Fruit fly (Drosophila melanogaster) whole organism, adult: ENCODE measurements around the gene mirr.

Source experiments
- CG11617 ChIP-seq: fragments of 200-800 bp; sonication (Bioruptor generic); optimal IDR thresholded peaks from 2 replicates; lab custom pipeline; 2017; ENCODE audit warnings: mild to moderate bottlenecking, missing biosample characterization, missing genetic modification reagents, missing genetic modification characterization
- CG12768 ChIP-seq: fragments of 200-800 bp; sonication (Bioruptor generic); optimal IDR thresholded peaks from 2 replicates; lab custom pipeline; 2017; ENCODE audit warnings: missing biosample characterization, missing genetic modification characterization, mild to moderate bottlenecking, moderate library complexity, missing genetic modification reagents
- CG14711 ChIP-seq: fragments of 200-800 bp; sonication (Bioruptor generic); optimal IDR thresholded peaks from 2 replicates; lab custom pipeline; 2018; ENCODE audit warnings: missing biosample characterization, mild to moderate bottlenecking, missing genetic modification characterization, moderate library complexity
- CG1620 ChIP-seq: fragments of 200-800 bp; sonication (Bioruptor generic); optimal IDR thresholded peaks from 2 replicates; lab custom pipeline; 2016; ENCODE audit warnings: missing biosample characterization, missing genetic modification characterization
- CG33017 ChIP-seq: fragments of 200-800 bp; sonication (Bioruptor generic); optimal IDR thresholded peaks from 2 replicates; lab custom pipeline; 2018; ENCODE audit warnings: missing biosample characterization, mild to moderate bottlenecking, missing genetic modification characterization, moderate library complexity
- CG5204 ChIP-seq: fragments of 200-800 bp; sonication (Bioruptor generic); optimal IDR thresholded peaks from 2 replicates; lab custom pipeline; 2016; ENCODE audit warnings: missing biosample characterization, missing genetic modification characterization
- CG7045 ChIP-seq: fragments of 200-800 bp; sonication (Bioruptor generic); optimal IDR thresholded peaks from 2 replicates; lab custom pipeline; 2017; ENCODE audit warnings: missing biosample characterization, mild to moderate bottlenecking, missing genetic modification characterization
- CG7101 ChIP-seq: fragments of 200-800 bp; sonication (Bioruptor generic); optimal IDR thresholded peaks from 2 replicates; lab custom pipeline; 2018; ENCODE audit warnings: missing biosample characterization, mild to moderate bottlenecking, missing genetic modification characterization, moderate library complexity
- Clk ChIP-seq: fragments of 200-800 bp; sonication (Bioruptor generic); optimal IDR thresholded peaks from 2 replicates; lab custom pipeline; 2017; ENCODE audit warnings: missing biosample characterization, missing genetic modification characterization
- Crg-1 ChIP-seq: fragments of 200-800 bp; sonication (Bioruptor generic); optimal IDR thresholded peaks from 2 replicates; lab custom pipeline; 2016; ENCODE audit warnings: missing biosample characterization, missing genetic modification characterization
- Hr96 ChIP-seq: fragments of 200-800 bp; sonication (Bioruptor generic); optimal IDR thresholded peaks from 2 replicates; lab custom pipeline; 2016; ENCODE audit warnings: missing biosample characterization, missing genetic modification characterization
- Mnt ChIP-seq: fragments of 200-800 bp; sonication (Bioruptor generic); optimal IDR thresholded peaks from 2 replicates; lab custom pipeline; 2016; ENCODE audit warnings: missing biosample characterization, mild to moderate bottlenecking, missing genetic modification characterization
- bab1 ChIP-seq: fragments of 200-800 bp; sonication (Bioruptor generic); optimal IDR thresholded peaks from 3 replicates; lab custom pipeline; 2019; ENCODE audit warnings: missing biosample characterization, mild to moderate bottlenecking, missing genetic modification characterization, moderate library complexity
- cic ChIP-seq: fragments of 200-800 bp; sonication (Bioruptor generic); optimal IDR thresholded peaks from 2 replicates; lab custom pipeline; 2017; ENCODE audit warnings: missing biosample characterization, mild to moderate bottlenecking, missing genetic modification characterization, moderate library complexity
- cnc ChIP-seq, 2 experiments: fragments of >200 bp; optimal IDR thresholded peaks; 2 replicates each; lab custom pipeline; 2017
- kay ChIP-seq: fragments of 200-800 bp; sonication (Bioruptor generic); peaks from one replicate; lab custom pipeline; 2016; ENCODE audit warnings: missing biosample characterization, missing genetic modification characterization, borderline replicate concordance
- ovo ChIP-seq: fragments of 200-800 bp; sonication (Bioruptor generic); optimal IDR thresholded peaks from 2 replicates; lab custom pipeline; 2016; ENCODE audit warnings: missing biosample characterization, missing genetic modification characterization
- pad ChIP-seq: fragments of 200-800 bp; sonication (Bioruptor generic); optimal IDR thresholded peaks from 3 replicates; lab custom pipeline; 2017; ENCODE audit warnings: missing biosample characterization, missing genetic modification characterization, mild to moderate bottlenecking, moderate library complexity, missing genetic modification reagents
- tj ChIP-seq: fragments of 200-800 bp; sonication (Bioruptor generic); optimal IDR thresholded peaks from 3 replicates; lab custom pipeline; 2017; ENCODE audit warnings: missing biosample characterization, mild to moderate bottlenecking, missing genetic modification characterization, moderate library complexity
- toe ChIP-seq: fragments of 200-800 bp; sonication (Bioruptor generic); optimal IDR thresholded peaks from 2 replicates; lab custom pipeline; 2016; ENCODE audit warnings: missing biosample characterization, missing genetic modification characterization

Gene mirr

DNA sequence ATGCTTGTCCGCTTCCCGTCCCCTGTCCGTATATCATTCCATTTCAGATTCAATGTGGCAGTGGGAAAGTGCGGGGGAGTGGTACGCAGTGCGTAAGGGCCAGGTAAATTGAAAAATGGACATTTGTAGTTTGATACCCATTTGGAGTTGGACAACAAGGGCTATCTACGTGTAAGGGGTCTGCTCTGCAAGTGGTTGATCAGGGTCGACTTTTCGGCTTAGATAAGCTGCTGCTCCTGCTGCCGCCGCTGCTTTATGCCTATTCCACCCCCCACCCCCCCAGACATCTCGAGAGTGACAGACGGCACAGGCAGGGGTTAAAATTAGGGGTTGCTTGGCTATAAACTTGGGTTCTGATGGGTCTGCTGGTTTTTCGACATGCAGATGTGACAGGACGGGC is 41.9 kb upstream of the mirr start:
- TF ChIP-seq pad (GFP tag; lab: Kevin White, UChicago) (no peak), CG1620 (GFP tag; lab: Kevin White, UChicago) (no peak), Clk (GFP tag; lab: Kevin White, UChicago) (no peak), CG33017 (no peak), bab1 (GFP tag; lab: Kevin White, UChicago) (no peak), Mnt (no peak), CG7101 (tag; lab: Kevin White, UChicago) (no peak), Hr96 (no peak), cic (GFP tag; lab: Kevin White, UChicago) (no peak), CG12768 (GFP tag; lab: Kevin White, UChicago) (no peak), CG11617 (GFP tag; lab: Kevin White, UChicago) (no peak), CG7045 (GFP tag; lab: Kevin White, UChicago) (no peak), kay (GFP tag; lab: Kevin White, UChicago) (no peak), toe (GFP tag; lab: Kevin White, UChicago) (no peak), cnc (optimal IDR thresholded peaks at IDR 0.05; lab: Kevin White, UChicago) (no peak), Crg-1 (GFP tag; lab: Kevin White, UChicago) (no peak)

DNA sequence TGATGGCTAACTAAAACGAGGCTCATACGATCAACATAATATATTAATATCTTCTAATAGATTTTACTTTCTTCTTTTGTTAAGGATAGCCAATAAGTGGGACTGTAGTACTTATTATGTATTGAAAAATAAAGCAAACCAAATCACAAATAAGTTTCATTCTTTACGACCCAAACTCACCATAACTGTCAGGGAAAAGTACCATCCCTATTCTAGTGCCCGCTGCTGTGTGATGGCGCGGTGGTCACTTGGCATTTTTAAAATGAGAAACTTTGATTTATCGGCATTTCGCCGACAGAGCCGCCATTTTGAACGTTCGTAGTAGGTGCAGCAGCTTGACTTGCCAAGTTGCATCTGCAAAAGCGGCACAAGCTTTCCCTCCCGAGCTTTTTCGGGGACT is 40.8 kb upstream of the mirr start:
- TF ChIP-seq CG5204 (GFP tag; lab: Kevin White, UChicago): no peak
- no peak for TF ChIP-seq CG11617 (GFP tag; lab: Kevin White, UChicago)

DNA sequence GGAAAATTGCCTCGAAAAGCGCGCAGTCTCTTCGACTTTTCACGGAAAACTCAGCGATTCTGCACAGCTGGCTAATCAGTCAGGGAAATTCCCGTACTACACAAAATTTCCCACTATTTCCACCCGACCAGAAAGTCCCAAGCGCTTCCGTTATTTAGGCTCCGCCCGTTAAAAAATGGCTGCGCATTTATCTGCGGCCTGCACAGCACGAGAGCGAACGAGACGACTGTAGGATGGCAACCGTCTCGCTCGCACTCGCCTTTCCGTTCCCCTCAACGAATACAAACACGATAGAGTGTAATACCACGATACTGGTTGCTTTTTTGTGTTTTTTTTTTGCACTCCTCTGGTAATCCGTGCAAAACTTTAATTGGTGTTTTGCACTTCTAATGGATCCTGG is 40.3 kb upstream of the mirr start:
- no peak for TF ChIP-seq kay (GFP tag; lab: Kevin White, UChicago)
- peak; percentile 38 for TF ChIP-seq CG11617 (GFP tag; lab: Kevin White, UChicago)
- peak; percentile 98 for TF ChIP-seq pad (GFP tag; lab: Kevin White, UChicago)
- peak; percentile 2 for TF ChIP-seq CG14711 (tag; lab: Kevin White, UChicago)
- TF ChIP-seq bab1 (GFP tag; lab: Kevin White, UChicago): peak; percentile 84
- TF ChIP-seq cnc (optimal IDR thresholded peaks at IDR 0.05; lab: Kevin White, UChicago): no peak
- peak; percentile 38 for TF ChIP-seq CG7101 (tag; lab: Kevin White, UChicago)
- no peak for TF ChIP-seq Crg-1 (GFP tag; lab: Kevin White, UChicago)
- peak; percentile 16 for TF ChIP-seq toe (GFP tag; lab: Kevin White, UChicago)
- TF ChIP-seq CG12768 (GFP tag; lab: Kevin White, UChicago): no peak
- TF ChIP-seq CG5204 (GFP tag; lab: Kevin White, UChicago): no peak
- TF ChIP-seq Mnt: peak; percentile 6
- peak; percentile 55 for TF ChIP-seq Hr96
- peak; percentile 14 for TF ChIP-seq ovo
- TF ChIP-seq tj: peak; percentile 28
- TF ChIP-seq CG33017: peak; percentile 59
- no peak for TF ChIP-seq cic (GFP tag; lab: Kevin White, UChicago)
- TF ChIP-seq Clk (GFP tag; lab: Kevin White, UChicago): no peak
- peak; percentile 37 for TF ChIP-seq CG7045 (GFP tag; lab: Kevin White, UChicago)
- TF ChIP-seq CG1620 (GFP tag; lab: Kevin White, UChicago): no peak

DNA sequence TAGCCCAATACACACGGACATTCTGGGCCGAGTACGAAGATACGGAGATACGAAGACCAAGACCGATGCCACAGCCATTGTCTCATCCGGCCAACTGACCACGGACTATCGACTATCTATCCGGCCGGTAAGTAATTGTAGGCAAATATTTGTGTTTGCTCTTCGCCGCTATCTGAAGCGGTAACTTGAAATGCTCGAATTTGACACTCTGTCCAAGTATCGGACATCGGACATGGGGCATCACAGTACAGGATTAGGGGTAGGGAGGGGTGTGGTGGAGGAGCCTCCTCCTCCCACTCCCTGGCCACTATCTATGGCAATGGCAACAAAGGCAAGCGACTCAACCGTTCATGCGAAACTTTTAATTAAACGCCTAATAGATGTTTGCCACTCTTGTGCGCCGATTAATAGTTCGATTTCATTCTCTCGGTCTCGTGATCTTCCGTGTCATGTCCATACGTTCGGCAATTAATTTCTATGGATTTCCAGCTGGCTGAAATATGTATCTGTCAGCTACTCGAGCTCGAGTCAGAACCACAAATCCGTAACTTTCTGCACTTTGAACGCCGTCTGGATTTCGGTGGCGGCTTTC is 37.3 kb upstream of the mirr start:
- no peak for TF ChIP-seq Hr96
- no peak for TF ChIP-seq CG1620 (GFP tag; lab: Kevin White, UChicago)
- no peak for TF ChIP-seq Crg-1 (GFP tag; lab: Kevin White, UChicago)
- TF ChIP-seq CG33017: no peak
- TF ChIP-seq CG11617 (GFP tag; lab: Kevin White, UChicago): no peak
- no peak for TF ChIP-seq CG14711 (tag; lab: Kevin White, UChicago)
- no peak for TF ChIP-seq cic (GFP tag; lab: Kevin White, UChicago)
- TF ChIP-seq CG7101 (tag; lab: Kevin White, UChicago): no peak
- no peak for TF ChIP-seq Clk (GFP tag; lab: Kevin White, UChicago)
- TF ChIP-seq Mnt: no peak
- TF ChIP-seq kay (GFP tag; lab: Kevin White, UChicago): no peak
- no peak for TF ChIP-seq toe (GFP tag; lab: Kevin White, UChicago)
- no peak for TF ChIP-seq CG5204 (GFP tag; lab: Kevin White, UChicago)

DNA sequence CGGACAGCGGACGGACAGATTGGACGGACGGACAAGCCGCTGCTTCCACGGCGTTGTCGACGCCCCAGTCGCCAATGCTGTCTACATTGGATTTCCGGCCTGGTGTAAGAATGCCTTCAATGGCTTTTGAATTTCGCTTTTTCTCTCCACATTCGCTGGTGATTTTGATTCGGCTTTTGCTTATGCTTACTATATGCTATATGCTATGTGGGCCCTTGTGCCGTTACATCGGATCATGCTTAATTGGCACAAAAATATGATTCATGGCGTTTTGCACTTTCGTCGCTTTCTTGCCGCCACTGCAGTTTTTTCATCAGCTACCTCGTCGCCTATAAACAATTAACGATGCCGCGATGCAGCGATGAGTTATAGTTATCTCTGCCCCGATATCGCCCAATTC is 35.5 kb upstream of the mirr start:
- TF ChIP-seq tj (peak; percentile 97), cnc (optimal IDR thresholded peaks at IDR 0.05; lab: Kevin White, UChicago) (no peak)

DNA sequence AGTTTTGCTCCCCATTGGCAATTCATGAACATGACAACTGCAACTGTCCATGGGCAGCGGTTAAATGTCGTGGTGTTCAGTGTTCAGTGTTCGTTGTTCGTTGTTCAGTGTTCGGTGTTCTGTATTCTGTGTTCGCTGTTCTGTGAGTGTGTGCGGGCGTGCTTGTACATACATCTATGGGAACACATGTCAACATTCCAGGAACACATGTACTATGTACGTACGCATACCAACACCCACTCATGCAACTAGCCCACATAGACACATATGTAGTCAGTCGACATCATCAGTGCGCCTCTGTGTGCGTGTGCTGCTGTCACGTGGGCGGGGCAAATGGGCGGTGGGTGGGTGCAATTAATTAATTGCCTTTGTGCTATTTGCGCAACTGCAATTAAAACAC is 25.9 kb upstream of the mirr start:
- TF ChIP-seq pad (GFP tag; lab: Kevin White, UChicago) (no peak), CG12768 (GFP tag; lab: Kevin White, UChicago) (no peak)

DNA sequence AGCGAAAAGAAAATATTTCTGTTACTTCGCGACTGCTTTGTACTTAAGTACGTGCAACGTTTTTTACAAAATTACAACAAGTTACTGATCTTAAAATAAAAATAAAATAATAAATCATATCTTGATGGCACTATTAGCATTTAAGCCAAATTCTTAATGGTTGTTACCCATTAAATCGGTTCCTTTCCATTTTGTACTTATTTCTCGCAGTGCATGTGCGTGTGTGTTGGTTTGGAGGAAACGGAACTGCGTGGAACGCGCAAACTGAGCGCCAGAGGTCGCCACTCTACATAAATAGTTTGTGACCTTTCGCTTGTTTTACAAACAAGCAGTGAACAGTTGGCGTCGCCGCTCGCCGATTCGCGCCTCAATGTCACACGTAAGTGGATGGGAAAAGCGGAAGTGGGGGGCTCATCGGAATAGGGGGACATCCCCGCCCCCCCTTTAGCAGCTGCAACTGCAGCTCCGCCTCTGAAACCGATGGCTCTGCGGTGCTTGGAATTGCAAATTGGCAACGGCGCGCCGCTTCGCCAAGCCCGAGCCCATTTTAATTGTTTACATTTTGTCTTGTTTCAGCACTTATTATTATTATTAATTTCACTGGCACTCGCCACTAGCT is 25.3 kb upstream of the mirr start:
- TF ChIP-seq tj: no peak
- no peak for TF ChIP-seq ovo
- no peak for TF ChIP-seq toe (GFP tag; lab: Kevin White, UChicago)
